Fruit fly (Drosophila melanogaster) whole organism, embryonic: ENCODE results near the gene Ca-Ma2d.

ENCODE experiments used
- Adf1 ChIP-seq: fragments of 200-800 bp; sonication (Bioruptor generic); IDR thresholded peaks from 2 replicates; pipeline ENCODE4 v1.3.6; 2022; ENCODE audit warnings: missing biosample characterization, missing genetic modification characterization
- Blimp-1 ChIP-seq: fragments of 200-800 bp; sonication (Bioruptor generic); optimal IDR thresholded peaks from 3 replicates; lab custom pipeline; 2018; ENCODE audit warnings: missing biosample characterization, missing genetic modification characterization, mild to moderate bottlenecking, moderate library complexity, missing genetic modification reagents
- CG10543 ChIP-seq: fragments of 200-800 bp; sonication (Bioruptor generic); optimal IDR thresholded peaks from 3 replicates; lab custom pipeline; 2017; ENCODE audit warnings: missing biosample characterization, mild to moderate bottlenecking, missing genetic modification characterization, moderate library complexity
- CG12219 ChIP-seq: fragments of 200-800 bp; sonication (Bioruptor generic); optimal IDR thresholded peaks from 3 replicates; lab custom pipeline; 2018; ENCODE audit warnings: missing biosample characterization, mild to moderate bottlenecking, missing genetic modification characterization
- CG12769 ChIP-seq: fragments of 200-800 bp; sonication (Bioruptor generic); optimal IDR thresholded peaks from 2 replicates; lab custom pipeline; 2019; ENCODE audit warnings: missing biosample characterization, mild to moderate bottlenecking, missing genetic modification characterization, moderate library complexity
- CG13894 ChIP-seq: fragments of 200-800 bp; sonication (Bioruptor generic); optimal IDR thresholded peaks from 3 replicates; lab custom pipeline; 2018; ENCODE audit warnings: missing biosample characterization, mild to moderate bottlenecking, missing genetic modification characterization, moderate library complexity
- CG17912 ChIP-seq: fragments of 200-800 bp; sonication (Bioruptor generic); optimal IDR thresholded peaks from 2 replicates; lab custom pipeline; 2018; ENCODE audit warnings: missing biosample characterization, mild to moderate bottlenecking, missing genetic modification characterization
- CG1832 ChIP-seq: fragments of 200-800 bp; sonication (Bioruptor generic); optimal IDR thresholded peaks from 2 replicates; lab custom pipeline; 2017; ENCODE audit warnings: missing biosample characterization, mild to moderate bottlenecking, missing genetic modification characterization, inconsistent platforms
- CG2202 ChIP-seq: fragments of 200-800 bp; sonication (Bioruptor generic); optimal IDR thresholded peaks from 2 replicates; lab custom pipeline; 2018; ENCODE audit warnings: missing biosample characterization, mild to moderate bottlenecking, missing genetic modification characterization
- CG34376 ChIP-seq: fragments of 200-800 bp; sonication (Bioruptor generic); optimal IDR thresholded peaks from 2 replicates; lab custom pipeline; 2018; ENCODE audit warnings: missing biosample characterization, mild to moderate bottlenecking, missing genetic modification characterization
- CG34422 ChIP-seq: fragments of 200-800 bp; sonication (Bioruptor generic); IDR thresholded peaks from 3 replicates; pipeline ENCODE4 v1.3.6; 2022; ENCODE audit warnings: missing biosample characterization, missing genetic modification characterization
- CG5180 ChIP-seq: fragments of 200-800 bp; sonication (Bioruptor generic); optimal IDR thresholded peaks from 3 replicates; lab custom pipeline; 2017; ENCODE audit warnings: missing biosample characterization, missing genetic modification characterization, mild to moderate bottlenecking, moderate library complexity, missing genetic modification reagents
- CG6683 ChIP-seq: fragments of 200-800 bp; sonication (Bioruptor generic); optimal IDR thresholded peaks from 2 replicates; lab custom pipeline; 2017; ENCODE audit warnings: missing biosample characterization, mild to moderate bottlenecking, missing genetic modification characterization, missing genetic modification reagents
- CG6854 ChIP-seq: fragments of 200-800 bp; sonication (Bioruptor generic); optimal IDR thresholded peaks from 3 replicates; lab custom pipeline; 2017; ENCODE audit warnings: missing biosample characterization, mild to moderate bottlenecking, missing genetic modification characterization
- CG7987 ChIP-seq: fragments of 200-800 bp; sonication (Bioruptor generic); optimal IDR thresholded peaks from 2 replicates; lab custom pipeline; 2018; ENCODE audit warnings: missing biosample characterization, mild to moderate bottlenecking, missing genetic modification characterization, moderate library complexity
- CG8089 ChIP-seq: fragments of 200-800 bp; sonication (Bioruptor generic); optimal IDR thresholded peaks from 3 replicates; lab custom pipeline; 2016; ENCODE audit warnings: missing biosample characterization, missing genetic modification characterization
- CG8290 ChIP-seq, 3 experiments: fragments of 200-800 bp; sonication (Bioruptor generic); optimal IDR thresholded peaks; 2 replicates each; lab custom pipeline; 2016 to 2019; ENCODE audit warnings: missing biosample characterization in 3 of 3, missing genetic modification characterization in 3 of 3, mild to moderate bottlenecking in 2 of 3, moderate library complexity in 1 of 3
- CTCF ChIP-seq: fragments of 200-800 bp; sonication (Bioruptor generic); optimal IDR thresholded peaks from 2 replicates; lab custom pipeline; 2017; ENCODE audit warnings: missing biosample characterization, mild to moderate bottlenecking, missing genetic modification characterization, moderate library complexity
- Deaf1 ChIP-seq: fragments of 200-800 bp; optimal IDR thresholded peaks from 3 replicates; lab custom pipeline; 2019; ENCODE audit warnings: missing biosample characterization, mild to moderate bottlenecking, missing genetic modification characterization, moderate library complexity
- Dp ChIP-seq: fragments of 200-800 bp; sonication (Bioruptor generic); optimal IDR thresholded peaks from 2 replicates; lab custom pipeline; 2018; ENCODE audit warnings: missing biosample characterization, mild to moderate bottlenecking, missing genetic modification characterization, moderate library complexity
- Fer1 ChIP-seq: fragments of 200-800 bp; sonication (Bioruptor generic); optimal IDR thresholded peaks from 2 replicates; lab custom pipeline; 2017; ENCODE audit warnings: missing biosample characterization, mild to moderate bottlenecking, missing genetic modification characterization
- HLH3B ChIP-seq: fragments of 200-800 bp; sonication (Bioruptor generic); IDR thresholded peaks from 2 replicates; pipeline ENCODE4 v1.3.6; 2022; ENCODE audit warnings: missing biosample characterization, missing genetic modification characterization
- HLHmδ ChIP-seq: fragments of 200-800 bp; sonication (Bioruptor generic); optimal IDR thresholded peaks from 2 replicates; lab custom pipeline; 2018; ENCODE audit warnings: missing biosample characterization, mild to moderate bottlenecking, missing genetic modification characterization, moderate library complexity
- MTF-1 ChIP-seq: fragments of 200-800 bp; sonication (Bioruptor generic); optimal IDR thresholded peaks from 2 replicates; lab custom pipeline; 2018; ENCODE audit warnings: missing biosample characterization, mild to moderate bottlenecking, missing genetic modification characterization, borderline replicate concordance
- Med ChIP-seq: fragments of 200-800 bp; sonication (Bioruptor generic); peaks from one replicate; lab custom pipeline; 2016; ENCODE audit warnings: missing biosample characterization, missing genetic modification characterization, mild to moderate bottlenecking, inconsistent platforms, moderate library complexity
- Pdp1 ChIP-seq, 2 experiments: fragments of 200-800 bp; sonication (Bioruptor generic); optimal IDR thresholded peaks; 3 replicates each; lab custom pipeline; 2016; ENCODE audit warnings: missing biosample characterization in 2 of 2, missing genetic modification characterization in 2 of 2, mild to moderate bottlenecking in 1 of 2, moderate library complexity in 1 of 2
- Side ChIP-seq: fragments of 200-800 bp; sonication (Bioruptor generic); optimal IDR thresholded peaks from 2 replicates; lab custom pipeline; 2016; ENCODE audit warnings: missing biosample characterization, missing genetic modification characterization
- Trl ChIP-seq, 3 experiments: fragments of >200 bp in 2 of 3; fragments of 200-800 bp in 1 of 3; sonication (Bioruptor generic) in 1 of 3; optimal IDR thresholded peaks; 2 replicates in 1 of 3; 3 replicates in 2 of 3; lab custom pipeline; 2016 to 2017; ENCODE audit warnings: missing biosample characterization in 1 of 3, missing genetic modification characterization in 1 of 3
- bsh ChIP-seq, 2 experiments: fragments of 200-800 bp; sonication (Bioruptor generic); optimal IDR thresholded peaks; 2 replicates each; lab custom pipeline; 2017 to 2018; ENCODE audit warnings: mild to moderate bottlenecking in 2 of 2, missing biosample characterization in 2 of 2, missing genetic modification characterization in 2 of 2, moderate library complexity in 1 of 2
- crp ChIP-seq, 2 experiments: fragments of 200-800 bp; sonication (Bioruptor generic); optimal IDR thresholded peaks; 2 replicates in 1 of 2; 3 replicates in 1 of 2; lab custom pipeline; 2017; ENCODE audit warnings: missing biosample characterization in 2 of 2, missing genetic modification characterization in 2 of 2, mild to moderate bottlenecking in 1 of 2, moderate library complexity in 1 of 2
- cwo ChIP-seq: fragments of 200-800 bp; sonication (Bioruptor generic); optimal IDR thresholded peaks from 3 replicates; lab custom pipeline; 2017; ENCODE audit warnings: missing biosample characterization, missing genetic modification characterization, mild to moderate bottlenecking, moderate library complexity, missing genetic modification reagents
- da ChIP-seq: fragments of 200-800 bp; sonication (Bioruptor generic); optimal IDR thresholded peaks from 2 replicates; lab custom pipeline; 2016; ENCODE audit warnings: missing biosample characterization, missing genetic modification characterization
- dm ChIP-seq: fragments of 200-800 bp; sonication (Bioruptor generic); optimal IDR thresholded peaks from 3 replicates; lab custom pipeline; 2016; ENCODE audit warnings: missing biosample characterization, missing genetic modification characterization
- fru ChIP-seq: fragments of >200 bp; optimal IDR thresholded peaks from 2 replicates; lab custom pipeline; 2017
- gro ChIP-seq: fragments of 200-800 bp; sonication (Bioruptor generic); optimal IDR thresholded peaks from 2 replicates; lab custom pipeline; 2016; ENCODE audit warnings: missing biosample characterization, missing genetic modification characterization
- kni ChIP-seq: fragments of 200-800 bp; sonication (Bioruptor generic); optimal IDR thresholded peaks from 3 replicates; lab custom pipeline; 2017; ENCODE audit warnings: mild to moderate bottlenecking, missing biosample characterization, missing genetic modification reagents, missing genetic modification characterization
- lilli ChIP-seq: fragments of 200-800 bp; sonication (Bioruptor generic); optimal IDR thresholded peaks from 3 replicates; lab custom pipeline; 2016; ENCODE audit warnings: missing biosample characterization, missing genetic modification characterization
- luna ChIP-seq: fragments of 200-800 bp; sonication (Bioruptor generic); optimal IDR thresholded peaks from 2 replicates; lab custom pipeline; 2016; ENCODE audit warnings: missing biosample characterization, missing genetic modification characterization
- mirr ChIP-seq: fragments of 200-800 bp; sonication (Bioruptor generic); optimal IDR thresholded peaks from 3 replicates; lab custom pipeline; 2018; ENCODE audit warnings: missing biosample characterization, mild to moderate bottlenecking, missing genetic modification characterization
- nau ChIP-seq: fragments of 200-800 bp; sonication (Bioruptor generic); optimal IDR thresholded peaks from 3 replicates; lab custom pipeline; 2017; ENCODE audit warnings: missing biosample characterization, mild to moderate bottlenecking, missing genetic modification characterization, missing genetic modification reagents
- nerfin-1 ChIP-seq: fragments of 200-800 bp; sonication (Bioruptor generic); optimal IDR thresholded peaks from 3 replicates; lab custom pipeline; 2019; ENCODE audit warnings: missing biosample characterization, mild to moderate bottlenecking, missing genetic modification characterization, moderate library complexity
- pfk ChIP-seq: fragments of 200-800 bp; sonication (Bioruptor generic); optimal IDR thresholded peaks from 2 replicates; lab custom pipeline; 2018; ENCODE audit warnings: missing biosample characterization, mild to moderate bottlenecking, missing genetic modification characterization, moderate library complexity
- sd ChIP-seq: fragments of 200-800 bp; sonication (Bioruptor generic); optimal IDR thresholded peaks from 3 replicates; lab custom pipeline; 2018; ENCODE audit warnings: missing biosample characterization, mild to moderate bottlenecking, missing genetic modification characterization, moderate library complexity
- slou ChIP-seq: fragments of 200-800 bp; sonication (Bioruptor generic); optimal IDR thresholded peaks from 3 replicates; lab custom pipeline; 2016; ENCODE audit warnings: missing biosample characterization, missing genetic modification characterization
- sqz ChIP-seq: fragments of 200-800 bp; sonication (Bioruptor generic); optimal IDR thresholded peaks from 3 replicates; lab custom pipeline; 2018; ENCODE audit warnings: missing biosample characterization, mild to moderate bottlenecking, missing genetic modification characterization
- sr ChIP-seq: fragments of 200-800 bp; sonication (Bioruptor generic); IDR thresholded peaks from 3 replicates; pipeline ENCODE4 v1.3.6; 2022; ENCODE audit warnings: missing biosample characterization, missing genetic modification characterization
- twi ChIP-seq: fragments of 200-800 bp; optimal IDR thresholded peaks from 2 replicates; lab custom pipeline; 2019; ENCODE audit warnings: missing biosample characterization, mild to moderate bottlenecking, missing genetic modification characterization, moderate library complexity
- vnd ChIP-seq: fragments of 200-800 bp; sonication (Bioruptor generic); IDR thresholded peaks from 3 replicates; pipeline ENCODE4 v1.3.6; 2022; ENCODE audit warnings: missing biosample characterization, missing genetic modification characterization; ENCODE audit not compliant: partially characterized antibody
- wdn ChIP-seq: fragments of 200-800 bp; sonication (Bioruptor generic); IDR thresholded peaks from 2 replicates; pipeline ENCODE4 v1.3.6; 2022; ENCODE audit warnings: missing biosample characterization, missing genetic modification characterization
- wek ChIP-seq: fragments of 200-800 bp; sonication (Bioruptor generic); optimal IDR thresholded peaks from 3 replicates; lab custom pipeline; 2018; ENCODE audit warnings: missing biosample characterization, mild to moderate bottlenecking, missing genetic modification characterization, moderate library complexity

The Ca-Ma2d gene

dm6 chr2L:16271486-16271806, 40.2 kb downstream of the Ca-Ma2d start (continued):
- TF ChIP-seq sr (GFP tag; lab: Robert Waterston, UW) (no peak), da (GFP tag; lab: Kevin White, UChicago) (peak; percentile 55), HLHmδ (peak; percentile 86), sd (tag; lab: Kevin White, UChicago) (peak; percentile 88), CG6683 (GFP tag; lab: Kevin White, UChicago) (no peak), CG2202 (tag; lab: Kevin White, UChicago) (no peak), Deaf1 (tag; lab: Kevin White, UChicago) (peak; percentile 4), CG6854 (peak; percentile 17), cwo (GFP tag; lab: Kevin White, UChicago) (peak; percentile 50), slou (no peak), mirr (GFP tag; lab: Kevin White, UChicago) (peak; percentile 88), CG34376 (peak; percentile 44), sqz (GFP tag; lab: Kevin White, UChicago) (peak; percentile 48), gro (GFP tag; lab: Kevin White, UChicago) (peak; percentile 21), CG8089 (GFP tag; lab: Kevin White, UChicago) (no peak), CG12769 (tag; lab: Kevin White, UChicago) (peak; percentile 97), twi (peak; percentile 90), Trl (optimal IDR thresholded peaks at IDR 0.05; lab: Kevin White, UChicago) (peak; percentile 66 to 89), Trl (GFP tag; optimal IDR thresholded peaks at IDR 0.05; lab: Kevin White, UChicago) (no peak), Fer1 (GFP tag; lab: Kevin White, UChicago) (peak; percentile 33), CG12219 (GFP tag; lab: Kevin White, UChicago) (no peak), CG8290 (GFP tag; optimal IDR thresholded peaks at IDR 0.05; lab: Kevin White, UChicago) (no peak), CG8290 (tag; optimal IDR thresholded peaks at IDR 0.05; lab: Kevin White, UChicago) (peak in 1 of 2 experiments; percentile 63), CTCF (peak; percentile 5), CG10543 (GFP tag; lab: Kevin White, UChicago) (peak; percentile 71), crp (GFP tag; optimal IDR thresholded peaks at IDR 0.05; lab: Kevin White, UChicago) (peak; percentile 23 to 88), CG13894 (tag; lab: Kevin White, UChicago) (peak; percentile 55), wdn (no peak), Pdp1 (GFP tag; optimal IDR thresholded peaks at IDR 0.05; lab: Kevin White, UChicago) (peak in 1 of 2 experiments; percentile 17), CG7987 (GFP tag; lab: Kevin White, UChicago) (peak; percentile 81), luna (peak; percentile 13), nerfin-1 (tag; lab: Kevin White, UChicago) (no peak), Dp (GFP tag; lab: Kevin White, UChicago) (peak; percentile 21), CG1832 (peak; percentile 89), pfk (GFP tag; lab: Kevin White, UChicago) (peak; percentile 89), Med (GFP tag; lab: Kevin White, UChicago) (peak; percentile 78), CG5180 (GFP tag; lab: Kevin White, UChicago) (peak; percentile 1), dm (GFP tag; lab: Kevin White, UChicago) (peak; percentile 62), Side (GFP tag; lab: Kevin White, UChicago) (peak; percentile 6), CG17912 (GFP tag; lab: Kevin White, UChicago) (peak; percentile 6)
- TF ChIP-seq, all 482 proteins: peak for 47

- TF ChIP-seq kni, result peak; percentile 79
- no peak for TF ChIP-seq vnd (GFP tag; lab: Robert Waterston, UW)
- peak; percentile 63 for TF ChIP-seq MTF-1 (GFP tag; lab: Kevin White, UChicago)
- peak; percentile 41; the same call in 1 of the 2 replicates for TF ChIP-seq Adf1 (GFP tag; lab: Robert Waterston, UW)
- peak in 1 of 2 experiments; percentile 34 for TF ChIP-seq bsh (GFP tag; optimal IDR thresholded peaks at IDR 0.05; lab: Kevin White, UChicago)
- TF ChIP-seq Blimp-1 (GFP tag; lab: Kevin White, UChicago), result peak; percentile 29
- peak in 1 of 2 experiments; percentile 30 for TF ChIP-seq Pdp1 (GFP tag; optimal IDR thresholded peaks at IDR 0.05; lab: Kevin White, UChicago)
- TF ChIP-seq nau (GFP tag; lab: Kevin White, UChicago), result peak; percentile 75
- peak; percentile 54 for TF ChIP-seq wek (GFP tag; lab: Kevin White, UChicago)
- peak; percentile 77 for TF ChIP-seq CG10543 (GFP tag; lab: Kevin White, UChicago)
- TF ChIP-seq CG34422 (GFP tag; lab: Robert Waterston, UW), result peak; percentile 22; the same call in 1 of the 3 replicates
- no peak for TF ChIP-seq fru (lab: Kevin White, UChicago)
- TF ChIP-seq HLH3B (GFP tag; lab: Robert Waterston, UW), result peak; percentile 11; the same call in 1 of the 2 replicates
- no peak for TF ChIP-seq lilli (GFP tag; lab: Kevin White, UChicago)
These were observed 41.5 kb downstream of the Ca-Ma2d start for dm6 chr2L:16272730-16273129.
